Fruit fly (Drosophila melanogaster) whole organism: ENCODE results near the gene dah.

Experiments
- pan ChIP-seq: fragments of >200 bp; optimal IDR thresholded peaks from 2 replicates; lab custom pipeline; 2017
- psq ChIP-seq: fragments of >200 bp; optimal IDR thresholded peaks from 2 replicates; lab custom pipeline; 2017
- usp ChIP-seq: fragments of >200 bp; optimal IDR thresholded peaks from 2 replicates; lab custom pipeline; 2017; ENCODE audit warnings: missing biosample characterization, missing genetic modification characterization, mixed read lengths

- TF ChIP-seq usp (GFP tag; lab: Kevin White, UChicago) = no peak
- TF ChIP-seq psq (lab: Kevin White, UChicago) = no peak
- TF ChIP-seq pan (lab: Kevin White, UChicago) = no peak
Measured at dm6 chrX:15360961-15361360, 32.8 kb downstream of the dah start, which contains the start of gene Pp1-13C.
